Worm (Caenorhabditis elegans) whole organism, young adult: ENCODE data around the gene F19C7.8.

Source experiments
- B0336.3 ChIP-seq: fragments of 200-800 bp; sonication (Bioruptor generic); IDR thresholded peaks from 2 replicates; pipeline ENCODE4 v1.3.6; 2022; ENCODE audit warnings: missing genetic modification characterization, missing compliant biosample characterization
- D2030.7 ChIP-seq: fragments of 200-800 bp; sonication (Bioruptor generic); IDR thresholded peaks from 2 replicates; pipeline ENCODE4 v1.3.6; 2022; ENCODE audit warnings: missing genetic modification reagents, missing genetic modification characterization, missing compliant biosample characterization
- F33H1.4 ChIP-seq: fragments of 200-800 bp; sonication (Bioruptor generic); IDR thresholded peaks from 2 replicates; pipeline ENCODE4 v1.3.6; 2022; ENCODE audit warnings: missing genetic modification reagents, missing genetic modification characterization, missing compliant biosample characterization
- F57C9.4 ChIP-seq: sonication (generic microtip); optimal IDR thresholded peaks from 2 replicates; lab custom pipeline; 2017; ENCODE audit warnings: mild to moderate bottlenecking, missing genetic modification characterization, missing compliant biosample characterization
- K12H6.12 ChIP-seq: fragments of 200-800 bp; sonication (Bioruptor generic); optimal IDR thresholded peaks from 2 replicates; lab custom pipeline; 2018; ENCODE audit warnings: mild to moderate bottlenecking, missing genetic modification characterization, missing compliant biosample characterization
- Y53F4B.3 ChIP-seq: fragments of 200-800 bp; sonication (Bioruptor generic); IDR thresholded peaks from 2 replicates; pipeline ENCODE4 v1.3.6; 2022; ENCODE audit warnings: missing genetic modification reagents, missing genetic modification characterization, missing compliant biosample characterization
- Y53G8AR.9 ChIP-seq: fragments of 200-800 bp; sonication (Bioruptor generic); conservative IDR thresholded peaks from 2 replicates; pipeline ENCODE4 v1.3.6; 2022; ENCODE audit warnings: missing genetic modification reagents, missing genetic modification characterization, missing compliant biosample characterization
- Y56A3A.18 ChIP-seq: fragments of 200-800 bp; sonication (Bioruptor generic); IDR thresholded peaks from 2 replicates; pipeline ENCODE4 v1.3.6; 2022; ENCODE audit warnings: missing genetic modification reagents, missing genetic modification characterization, missing compliant biosample characterization
- Y79H2A.3 ChIP-seq: fragments of 200-800 bp; sonication (Bioruptor generic); conservative IDR thresholded peaks from 2 replicates; pipeline ENCODE4 v1.3.6; 2022; ENCODE audit warnings: missing genetic modification reagents, missing genetic modification characterization, missing compliant biosample characterization
- akir-1 ChIP-seq: fragments of 200-800 bp; sonication (Bioruptor generic); optimal IDR thresholded peaks from 2 replicates; lab custom pipeline; 2018; ENCODE audit warnings: mild to moderate bottlenecking, missing genetic modification characterization, moderate library complexity, missing compliant biosample characterization
- ama-1 ChIP-seq, 3 experiments: fragments of 150-350 bp in 1 of 3; sonication (generic microtip) in 2 of 3; optimal IDR thresholded peaks; 2 replicates each; lab custom pipeline; 2014 to 2018; ENCODE audit warnings: missing biosample characterization in 2 of 3, missing genetic modification characterization in 2 of 3, missing genetic modification reagents in 2 of 3
- aptf-3 ChIP-seq: fragments of 200-800 bp; sonication (Bioruptor generic); IDR thresholded peaks from 2 replicates; pipeline ENCODE4 v1.3.6; 2022; ENCODE audit warnings: missing genetic modification characterization, missing compliant biosample characterization
- ccch-3 ChIP-seq: fragments of 200-800 bp; sonication (Bioruptor generic); optimal IDR thresholded peaks from 2 replicates; lab custom pipeline; 2018; ENCODE audit warnings: mild to moderate bottlenecking, missing genetic modification characterization, missing compliant biosample characterization
- cebp-1 ChIP-seq, 2 experiments: fragments of 200-800 bp in 1 of 2; sonication (Bioruptor generic) in 1 of 2; sonication (generic microtip) in 1 of 2; IDR thresholded peaks in 1 of 2; optimal IDR thresholded peaks in 1 of 2; 2 replicates each; pipeline versions ENCODE4 v1.3.6 to Lab custom; 2017 to 2022; ENCODE audit warnings: missing compliant biosample characterization in 2 of 2, missing genetic modification characterization in 2 of 2, mild to moderate bottlenecking in 1 of 2, missing genetic modification reagents in 1 of 2, moderate library complexity in 1 of 2
- ceh-100 ChIP-seq: fragments of 200-800 bp; sonication (Bioruptor generic); IDR thresholded peaks from 2 replicates; pipeline ENCODE4 v1.3.6; 2022; ENCODE audit warnings: missing genetic modification reagents, missing genetic modification characterization, missing compliant biosample characterization
- ceh-58 ChIP-seq: fragments of 200-800 bp; sonication (Bioruptor generic); IDR thresholded peaks from 2 replicates; pipeline ENCODE4 v1.3.6; 2022; ENCODE audit warnings: missing genetic modification characterization, missing compliant biosample characterization
- dpl-1 ChIP-seq: fragments of 150-350 bp; optimal IDR thresholded peaks from 2 replicates; lab custom pipeline; 2014; ENCODE audit warnings: missing biosample characterization, missing genetic modification reagents, missing genetic modification characterization
- efl-1 ChIP-seq: fragments of 150-350 bp; optimal IDR thresholded peaks from 2 replicates; lab custom pipeline; 2014; ENCODE audit warnings: missing biosample characterization, missing genetic modification reagents, missing genetic modification characterization
- egl-44 ChIP-seq: fragments of 200-800 bp; sonication (Bioruptor generic); IDR thresholded peaks from 2 replicates; pipeline ENCODE4 v1.3.6; 2022; ENCODE audit warnings: missing genetic modification reagents, missing genetic modification characterization, missing compliant biosample characterization
- egrh-3 ChIP-seq: fragments of 200-800 bp; sonication (Bioruptor generic); IDR thresholded peaks from 2 replicates; pipeline ENCODE4 v1.3.6; 2022; ENCODE audit warnings: missing genetic modification reagents, missing genetic modification characterization, missing compliant biosample characterization
- fkh-3 ChIP-seq: sonication (generic microtip); optimal IDR thresholded peaks from 2 replicates; lab custom pipeline; 2016; ENCODE audit warnings: mild to moderate bottlenecking, missing genetic modification characterization, missing compliant biosample characterization
- gei-17 ChIP-seq: fragments of 200-800 bp; sonication (Bioruptor generic); optimal IDR thresholded peaks from 2 replicates; lab custom pipeline; 2018; ENCODE audit warnings: mild to moderate bottlenecking, missing genetic modification characterization, missing compliant biosample characterization
- hmg-1.2 ChIP-seq: fragments of 200-800 bp; sonication (Bioruptor generic); IDR thresholded peaks from 2 replicates; pipeline ENCODE4 v1.3.6; 2022; ENCODE audit warnings: missing genetic modification reagents, missing genetic modification characterization, missing compliant biosample characterization
- let-607 ChIP-seq, 2 experiments: fragments of 200-800 bp in 1 of 2; sonication (Bioruptor generic) in 1 of 2; sonication (generic microtip) in 1 of 2; optimal IDR thresholded peaks; 2 replicates each; lab custom pipeline; 2016 to 2018; ENCODE audit warnings: mild to moderate bottlenecking in 2 of 2, missing compliant biosample characterization in 2 of 2, missing genetic modification characterization in 2 of 2, moderate library complexity in 2 of 2, missing genotype in 1 of 2
- lin-35 ChIP-seq, 3 experiments: fragments of 150-350 bp in 2 of 3; sonication (generic microtip) in 1 of 3; optimal IDR thresholded peaks; 2 replicates each; lab custom pipeline; 2014 to 2018; ENCODE audit warnings: missing biosample characterization in 3 of 3, missing genetic modification characterization in 3 of 3, missing genetic modification reagents in 3 of 3
- lsy-27 ChIP-seq: sonication (generic microtip); optimal IDR thresholded peaks from 2 replicates; lab custom pipeline; 2017; ENCODE audit warnings: missing genetic modification characterization, mild to moderate bottlenecking, missing compliant biosample characterization, antibody characterized with exemption, missing genotype, borderline replicate concordance; ENCODE audit not compliant: insufficient read depth
- madf-3 ChIP-seq: fragments of 200-800 bp; sonication (Bioruptor generic); IDR thresholded peaks from 2 replicates; pipeline ENCODE4 v1.3.6; 2022; ENCODE audit warnings: missing genetic modification reagents, missing genetic modification characterization, missing compliant biosample characterization
- madf-6 ChIP-seq: fragments of 200-800 bp; sonication (Bioruptor generic); IDR thresholded peaks from 2 replicates; pipeline ENCODE4 v1.3.6; 2022; ENCODE audit warnings: missing genetic modification reagents, missing genetic modification characterization, missing compliant biosample characterization
- madf-8 ChIP-seq: fragments of 200-800 bp; sonication (Bioruptor generic); conservative IDR thresholded peaks from 2 replicates; pipeline ENCODE4 v1.3.6; 2022; ENCODE audit warnings: missing genetic modification reagents, missing genetic modification characterization, missing compliant biosample characterization
- nfyb-1 ChIP-seq: fragments of 200-800 bp; sonication (Bioruptor generic); IDR thresholded peaks from 2 replicates; pipeline ENCODE4 v1.3.6; 2022; ENCODE audit warnings: missing genetic modification reagents, missing genetic modification characterization, missing compliant biosample characterization
- nhr-179 ChIP-seq: sonication (generic microtip); optimal IDR thresholded peaks from 2 replicates; lab custom pipeline; 2016; ENCODE audit warnings: mild to moderate bottlenecking, missing genetic modification characterization, missing compliant biosample characterization
- nhr-90 ChIP-seq: sonication (generic microtip); optimal IDR thresholded peaks from 2 replicates; lab custom pipeline; 2016; ENCODE audit warnings: missing genotype, mild to moderate bottlenecking, missing genetic modification characterization, missing compliant biosample characterization
- pbrm-1 ChIP-seq: fragments of 200-800 bp; sonication (Bioruptor generic); IDR thresholded peaks from 2 replicates; pipeline ENCODE4 v1.3.6; 2022; ENCODE audit warnings: missing genetic modification reagents, missing genetic modification characterization, missing compliant biosample characterization
- sdz-38 ChIP-seq: sonication (generic microtip); optimal IDR thresholded peaks from 2 replicates; lab custom pipeline; 2016; ENCODE audit warnings: missing genotype, missing genetic modification characterization, missing compliant biosample characterization
- sea-2 ChIP-seq: fragments of 200-800 bp; sonication (Bioruptor generic); IDR thresholded peaks from 2 replicates; pipeline ENCODE4 v1.3.6; 2022; ENCODE audit warnings: missing genetic modification characterization, missing compliant biosample characterization
- snpc-1.1 ChIP-seq: sonication (generic microtip); optimal IDR thresholded peaks from 2 replicates; lab custom pipeline; 2017; ENCODE audit warnings: missing genetic modification characterization, mild to moderate bottlenecking, missing compliant biosample characterization, antibody characterized with exemption, moderate library complexity, missing genotype, missing genetic modification reagents; ENCODE audit not compliant: insufficient read depth
- snpc-3.4 ChIP-seq: sonication (generic microtip); optimal IDR thresholded peaks from 2 replicates; lab custom pipeline; 2017; ENCODE audit warnings: missing genetic modification characterization, mild to moderate bottlenecking, missing compliant biosample characterization, antibody characterized with exemption, moderate library complexity, missing genotype, missing genetic modification reagents
- snpc-4 ChIP-seq, 5 experiments: fragments of 150-350 bp in 1 of 5; sonication (generic microtip) in 4 of 5; optimal IDR thresholded peaks; 2 replicates each; lab custom pipeline; 2014 to 2018; ENCODE audit warnings: missing genetic modification characterization in 5 of 5, missing biosample characterization in 3 of 5, antibody characterized with exemption in 2 of 5, mild to moderate bottlenecking in 2 of 5, missing compliant biosample characterization in 2 of 5, missing genotype in 2 of 5, moderate library complexity in 2 of 5, missing genetic modification reagents in 1 of 5
- tbp1 ChIP-seq: fragments of 200-800 bp; sonication (Bioruptor generic); optimal IDR thresholded peaks from 2 replicates; lab custom pipeline; 2018; ENCODE audit warnings: mild to moderate bottlenecking, missing genetic modification characterization, missing compliant biosample characterization
- tlf-1 ChIP-seq: fragments of 200-800 bp; sonication (Bioruptor generic); optimal IDR thresholded peaks from 2 replicates; lab custom pipeline; 2018; ENCODE audit warnings: mild to moderate bottlenecking, missing genetic modification characterization, missing compliant biosample characterization
- xnd-1 ChIP-seq: sonication (generic microtip); optimal IDR thresholded peaks from 2 replicates; lab custom pipeline; 2016; ENCODE audit warnings: missing genotype, missing genetic modification reagents, missing genetic modification characterization, missing compliant biosample characterization
- ztf-28 ChIP-seq: fragments of 200-800 bp; sonication (Bioruptor generic); IDR thresholded peaks from 2 replicates; pipeline ENCODE4 v1.3.6; 2022; ENCODE audit warnings: missing genetic modification reagents, missing genetic modification characterization, missing compliant biosample characterization

Gene F19C7.8

ce11 chrIV:4653708-4654107, 15.8 kb upstream of the F19C7.8 start (continued):
- TF ChIP-seq snpc-1.1 (tag; lab: Kevin White, UChicago) (peak; percentile 3), madf-6 (GFP tag; lab: Robert Waterston, UW) (peak; percentile 98), sdz-38 (no peak), snpc-4 (GFP tag; optimal IDR thresholded peaks at IDR 0.05; lab: Kevin White, UChicago) (peak; percentile 39), snpc-4 (tag; optimal IDR thresholded peaks at IDR 0.05; lab: Kevin White, UChicago) (peak in 2 of 4 experiments; percentile 44 to 63), ceh-100 (GFP tag; lab: Robert Waterston, UW) (peak; percentile 64), xnd-1 (tag; lab: Kevin White, UChicago) (peak; percentile 96), Y53G8AR.9 (GFP tag; lab: Robert Waterston, UW) (0 out of 2 replicates have a peak, but pooled peaks have one; percentile 53), pbrm-1 (GFP tag; lab: Robert Waterston, UW) (no peak), tlf-1 (GFP tag; lab: Kevin White, UChicago) (peak; percentile 17), snpc-3.4 (tag; lab: Kevin White, UChicago) (peak; percentile 71), fkh-3 (tag; lab: Kevin White, UChicago) (no peak), madf-3 (GFP tag; lab: Robert Waterston, UW) (0 out of 2 replicates have a peak, but pooled peaks have one; percentile 20), Y53F4B.3 (GFP tag; lab: Robert Waterston, UW) (no peak), sea-2 (no peak), tbp1 (peak; percentile 49), ccch-3 (GFP tag; lab: Kevin White, UChicago) (no peak)

ce11 chrIV:4652962-4653361, 15.1 kb upstream of the F19C7.8 start, which contains the start of gene psr-1:
psr-1 (plus strand) TSS chrIV:4653262.
- TF ChIP-seq F57C9.4 (no peak), K12H6.12 (tag; lab: Kevin White, UChicago) (no peak), Y79H2A.3 (GFP tag; lab: Robert Waterston, UW) (no peak), madf-8 (no peak), let-607 (tag; optimal IDR thresholded peaks at IDR 0.05; lab: Kevin White, UChicago) (no peak), F33H1.4 (GFP tag; lab: Robert Waterston, UW) (no peak), egl-44 (no peak), hmg-1.2 (GFP tag; lab: Robert Waterston, UW) (no peak), ama-1 (optimal IDR thresholded peaks at IDR 0.05; lab: Kevin White, UChicago) (no peak), ama-1 (GFP tag; optimal IDR thresholded peaks at IDR 0.05; lab: Kevin White, UChicago) (no peak), ztf-28 (GFP tag; lab: Robert Waterston, UW) (no peak), pbrm-1 (GFP tag; lab: Robert Waterston, UW) (no peak), dpl-1 (GFP tag; lab: Kevin White, UChicago) (no peak)
- TF ChIP-seq, all 124 proteins: peak for 0

ce11 chrIV:4652365-4652844, 14.5 kb upstream of the F19C7.8 start, which contains the start of gene F29B9.5:
F29B9.5 (plus strand) TSS chrIV:4652415.
- TF ChIP-seq Y56A3A.18 (GFP tag; lab: Robert Waterston, UW) (peak; percentile 36; the same call in 1 of the 2 replicates), nhr-179 (tag; lab: Kevin White, UChicago) (no peak), lin-35 (GFP tag; optimal IDR thresholded peaks at IDR 0.05; lab: Kevin White, UChicago) (no peak), ceh-58 (GFP tag; lab: Robert Waterston, UW) (no peak), cebp-1 (GFP tag; IDR thresholded peaks at IDR 0.05; lab: Robert Waterston, UW) (no peak), cebp-1 (tag; optimal IDR thresholded peaks at IDR 0.05; lab: Kevin White, UChicago) (peak; percentile 4), nhr-90 (tag; lab: Kevin White, UChicago) (no peak), snpc-4 (GFP tag; optimal IDR thresholded peaks at IDR 0.05; lab: Kevin White, UChicago) (peak; percentile 2), snpc-4 (tag; optimal IDR thresholded peaks at IDR 0.05; lab: Kevin White, UChicago) (peak in 1 of 4 experiments; percentile 18), D2030.7 (0 out of 2 replicates have a peak, but pooled peaks have one; percentile 9), madf-8 (no peak; the same call in 1 of the 2 replicates), akir-1 (GFP tag; lab: Kevin White, UChicago) (no peak), aptf-3 (GFP tag; lab: Robert Waterston, UW) (0 out of 2 replicates have a peak, but pooled peaks have one; percentile 45), efl-1 (no peak), egrh-3 (GFP tag; lab: Robert Waterston, UW) (no peak), B0336.3 (GFP tag; lab: Robert Waterston, UW) (peak; percentile 86), gei-17 (no peak), sdz-38 (no peak), lsy-27 (tag; lab: Kevin White, UChicago) (no peak), ccch-3 (GFP tag; lab: Kevin White, UChicago) (no peak), nfyb-1 (GFP tag; lab: Robert Waterston, UW) (0 out of 2 replicates have a peak, but pooled peaks have one; percentile 54)
